Worm (Caenorhabditis elegans) whole organism, L3 larva: ENCODE results near the gene mab-23.

Experiments
- aly-2 ChIP-seq: fragments of 150-350 bp; optimal IDR thresholded peaks from 2 replicates; lab custom pipeline; 2014; ENCODE audit warnings: missing biosample characterization, missing genetic modification characterization
- ama-1 ChIP-seq: fragments of 150-350 bp; optimal IDR thresholded peaks from 2 replicates; lab custom pipeline; 2018
- egl-27 ChIP-seq: sonication (generic microtip); optimal IDR thresholded peaks from 4 replicates; lab custom pipeline; 2017; ENCODE audit warnings: missing biosample characterization, missing genetic modification reagents, missing genetic modification characterization
- egl-5 ChIP-seq: fragments of 150-350 bp; optimal IDR thresholded peaks from 2 replicates; lab custom pipeline; 2017; ENCODE audit warnings: missing biosample characterization, missing genetic modification reagents, missing genetic modification characterization, inconsistent platforms
- fos-1 ChIP-seq: fragments of 150-350 bp; optimal IDR thresholded peaks from 2 replicates; lab custom pipeline; 2014; ENCODE audit warnings: missing biosample characterization, missing genetic modification characterization
- nhr-12 ChIP-seq: fragments of 150-350 bp; optimal IDR thresholded peaks from 2 replicates; lab custom pipeline; 2014; ENCODE audit warnings: missing biosample characterization, missing genetic modification characterization
- nhr-28 ChIP-seq: fragments of 150-350 bp; optimal IDR thresholded peaks from 2 replicates; lab custom pipeline; 2014; ENCODE audit warnings: missing biosample characterization, missing genetic modification characterization
- nhr-67 ChIP-seq: fragments of 150-350 bp; optimal IDR thresholded peaks from 2 replicates; lab custom pipeline; 2014; ENCODE audit warnings: missing biosample characterization, missing genetic modification characterization
- pha-4 ChIP-seq: fragments of 150-350 bp; optimal IDR thresholded peaks from 2 replicates; lab custom pipeline; 2014; ENCODE audit warnings: missing biosample characterization, missing genetic modification reagents, missing genetic modification characterization
- snpc-4 ChIP-seq: fragments of 150-350 bp; optimal IDR thresholded peaks from 2 replicates; lab custom pipeline; 2014; ENCODE audit warnings: missing biosample characterization, missing genetic modification characterization
- tbx-2 ChIP-seq: sonication (generic microtip); optimal IDR thresholded peaks from 2 replicates; lab custom pipeline; 2016; ENCODE audit warnings: mild to moderate bottlenecking, missing genetic modification characterization, missing compliant biosample characterization
- ztf-11 ChIP-seq: fragments of 150-350 bp; optimal IDR thresholded peaks from 2 replicates; lab custom pipeline; 2014; ENCODE audit warnings: missing biosample characterization, missing genetic modification characterization
- ztf-4 ChIP-seq: fragments of 150-350 bp; optimal IDR thresholded peaks from 2 replicates; lab custom pipeline; 2014; ENCODE audit warnings: missing biosample characterization, missing genetic modification characterization

ce11 chrV:10615496-10615895 lies 17.4 kb upstream of the mab-23 start, which contains the start of gene H09F14.1:
- no peak for TF ChIP-seq aly-2 (tag; lab: Kevin White, UChicago)
- no peak for TF ChIP-seq pha-4 (tag; lab: Kevin White, UChicago)
- no peak for TF ChIP-seq fos-1 (tag; lab: Kevin White, UChicago)
- no peak for TF ChIP-seq egl-5 (tag; lab: Kevin White, UChicago)
- no peak for TF ChIP-seq nhr-12 (tag; lab: Kevin White, UChicago)
- no peak for TF ChIP-seq snpc-4 (tag; lab: Kevin White, UChicago)
- TF ChIP-seq egl-27 (tag; lab: Kevin White, UChicago) = no peak
- no peak for TF ChIP-seq ama-1 (lab: Kevin White, UChicago)
- TF ChIP-seq ztf-11 (tag; lab: Kevin White, UChicago) = no peak
- TF ChIP-seq nhr-28 = no peak
- TF ChIP-seq ztf-4 = no peak
- TF ChIP-seq tbx-2 = no peak
- no peak for TF ChIP-seq nhr-67 (tag; lab: Kevin White, UChicago)
